Worm (Caenorhabditis elegans) whole organism, L3 larva: ENCODE data around the gene F10B5.2.

Experiments
- elt-1 ChIP-seq: fragments of 150-350 bp; optimal IDR thresholded peaks from 2 replicates; lab custom pipeline; 2014; ENCODE audit warnings: missing biosample characterization, missing genetic modification characterization
- fkh-2 ChIP-seq: fragments of 150-350 bp; optimal IDR thresholded peaks from 2 replicates; lab custom pipeline; 2014; ENCODE audit warnings: missing biosample characterization, missing genetic modification reagents, missing genetic modification characterization
- fos-1 ChIP-seq: fragments of 150-350 bp; optimal IDR thresholded peaks from 2 replicates; lab custom pipeline; 2014; ENCODE audit warnings: missing biosample characterization, missing genetic modification characterization
- nhr-12 ChIP-seq: fragments of 150-350 bp; optimal IDR thresholded peaks from 2 replicates; lab custom pipeline; 2014; ENCODE audit warnings: missing biosample characterization, missing genetic modification characterization
- nhr-237 ChIP-seq: fragments of 150-350 bp; optimal IDR thresholded peaks from 2 replicates; lab custom pipeline; 2014; ENCODE audit warnings: missing biosample characterization, missing genetic modification characterization
- nhr-28 ChIP-seq: fragments of 150-350 bp; optimal IDR thresholded peaks from 2 replicates; lab custom pipeline; 2014; ENCODE audit warnings: missing biosample characterization, missing genetic modification characterization
- nhr-77 ChIP-seq: fragments of 150-350 bp; optimal IDR thresholded peaks from 2 replicates; lab custom pipeline; 2014; ENCODE audit warnings: missing biosample characterization, missing genetic modification characterization
- pha-4 ChIP-seq: fragments of 150-350 bp; optimal IDR thresholded peaks from 2 replicates; lab custom pipeline; 2014; ENCODE audit warnings: missing biosample characterization, missing genetic modification reagents, missing genetic modification characterization
- skn-1 ChIP-seq: fragments of 150-350 bp; optimal IDR thresholded peaks from 2 replicates; lab custom pipeline; 2014; ENCODE audit warnings: missing biosample characterization, missing genetic modification characterization

DNA sequence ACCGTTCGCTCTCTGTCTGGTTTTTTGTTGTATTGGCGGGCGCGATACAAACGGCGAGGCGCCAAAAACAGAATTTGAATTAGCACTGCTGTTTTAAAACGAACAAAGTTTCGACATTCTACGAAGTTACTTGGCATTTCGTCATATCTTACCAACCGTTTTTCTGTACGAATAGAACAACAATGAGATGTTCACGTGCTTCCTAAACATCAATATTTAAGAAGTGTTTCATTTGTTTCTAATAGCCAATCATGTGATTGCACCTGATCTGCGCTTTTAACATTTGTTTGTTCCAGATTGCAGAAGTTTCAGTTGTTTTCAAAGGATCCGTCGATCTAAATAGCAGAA is 15.5 kb upstream of the F10B5.2 start:
- TF ChIP-seq nhr-77, result no peak
- no peak for TF ChIP-seq nhr-28
- no peak for TF ChIP-seq nhr-12 (tag; lab: Kevin White, UChicago)
- TF ChIP-seq elt-1, result no peak
- TF ChIP-seq skn-1 (tag; lab: Kevin White, UChicago), result no peak
- TF ChIP-seq fos-1, result no peak
- no peak for TF ChIP-seq fkh-2
- no peak for TF ChIP-seq pha-4 (tag; lab: Kevin White, UChicago)
- no peak for TF ChIP-seq nhr-237 (tag; lab: Kevin White, UChicago)
